Worm (Caenorhabditis elegans): Measurements from ENCODE around the gene K11H12.9.

K11H12.9 gene

ce11 chrIV:606055-606454, 43.4 kb upstream of the K11H12.9 start, which contains the start of gene inx-18:
Gene inx-18 (plus strand): TSS chrIV:606355.
- TF ChIP-seq snpc-4 (tag; optimal IDR thresholded peaks at IDR 0.05) (no peak), unc-62 (GFP tag; optimal IDR thresholded peaks at IDR 0.05) (no peak), sem-4 (tag; optimal IDR thresholded peaks at IDR 0.05) (no peak), Y55F3AM.14 (GFP tag; optimal IDR thresholded peaks at IDR 0.05) (no peak), nhr-237 (tag; optimal IDR thresholded peaks at IDR 0.05) (no peak), C34F6.9 (tag; optimal IDR thresholded peaks at IDR 0.05) (no peak), elt-1 (tag; optimal IDR thresholded peaks at IDR 0.05) (no peak), nhr-12 (tag; optimal IDR thresholded peaks at IDR 0.05) (no peak), nhr-77 (tag; optimal IDR thresholded peaks at IDR 0.05) (no peak), zag-1 (tag; optimal IDR thresholded peaks at IDR 0.05) (no peak), ztf-1 (GFP tag; conservative IDR thresholded peaks at IDR 0.05) (no peak), crh-2 (tag; optimal IDR thresholded peaks at IDR 0.05) (no peak), ceh-16 (tag; optimal IDR thresholded peaks at IDR 0.05) (no peak), nhr-11 (tag; optimal IDR thresholded peaks at IDR 0.05) (no peak), fos-1 (tag; optimal IDR thresholded peaks at IDR 0.05) (no peak), nhr-129 (tag; optimal IDR thresholded peaks at IDR 0.05) (no peak), unc-39 (tag; optimal IDR thresholded peaks at IDR 0.05) (no peak), skn-1 (tag; optimal IDR thresholded peaks at IDR 0.05) (no peak), nhr-23 (tag; optimal IDR thresholded peaks at IDR 0.05) (no peak)

ce11 chrIV:607628-608027, 41.8 kb upstream of the K11H12.9 start:
- no peak for TF ChIP-seq lin-11 (tag; optimal IDR thresholded peaks at IDR 0.05)
- peak; percentile 47 for TF ChIP-seq nhr-129 (tag; optimal IDR thresholded peaks at IDR 0.05)
- TF ChIP-seq F13H6.1 (tag; optimal IDR thresholded peaks at IDR 0.05) = peak; percentile 24

- TF ChIP-seq skn-1 (tag; optimal IDR thresholded peaks at IDR 0.05) (no peak), unc-62 (GFP tag; optimal IDR thresholded peaks at IDR 0.05) (no peak), gmeb-1 (tag; optimal IDR thresholded peaks at IDR 0.05) (no peak), nhr-21 (tag; optimal IDR thresholded peaks at IDR 0.05) (no peak), ceh-16 (tag; optimal IDR thresholded peaks at IDR 0.05) (no peak), nhr-10 (tag; optimal IDR thresholded peaks at IDR 0.05) (no peak), crh-2 (tag; optimal IDR thresholded peaks at IDR 0.05) (no peak), egl-27 (tag; optimal IDR thresholded peaks at IDR 0.05) (no peak), nhr-77 (tag; optimal IDR thresholded peaks at IDR 0.05) (no peak), peb-1 (tag; optimal IDR thresholded peaks at IDR 0.05) (no peak), ZK546.5 (tag; optimal IDR thresholded peaks at IDR 0.05) (no peak), nhr-11 (tag; optimal IDR thresholded peaks at IDR 0.05) (no peak), lsy-2 (tag; optimal IDR thresholded peaks at IDR 0.05) (no peak), blmp-1 (tag; optimal IDR thresholded peaks at IDR 0.05; ENCODE audit: insufficient read depth) (no peak), nhr-129 (tag; optimal IDR thresholded peaks at IDR 0.05) (no peak), nhr-6 (tag; optimal IDR thresholded peaks at IDR 0.05) (no peak), lin-39 (tag; optimal IDR thresholded peaks at IDR 0.05) (no peak), F13H6.1 (tag; optimal IDR thresholded peaks at IDR 0.05) (no peak), zag-1 (tag; optimal IDR thresholded peaks at IDR 0.05) (no peak)
Measured at ce11 chrIV:613155-613554, 36.3 kb upstream of the K11H12.9 start.

- TF ChIP-seq mdl-1 (tag; optimal IDR thresholded peaks at IDR 0.05) (no peak), sma-3 (GFP tag; optimal IDR thresholded peaks at IDR 0.05) (no peak), Y55F3AM.14 (GFP tag; optimal IDR thresholded peaks at IDR 0.05) (no peak), lin-11 (tag; optimal IDR thresholded peaks at IDR 0.05) (no peak), lin-13 (GFP tag; optimal IDR thresholded peaks at IDR 0.05) (no peak), nhr-237 (tag; optimal IDR thresholded peaks at IDR 0.05) (no peak), crh-2 (tag; optimal IDR thresholded peaks at IDR 0.05) (no peak), snpc-4 (tag; optimal IDR thresholded peaks at IDR 0.05) (no peak), skn-1 (tag; optimal IDR thresholded peaks at IDR 0.05) (no peak), zag-1 (tag; optimal IDR thresholded peaks at IDR 0.05) (no peak), gmeb-1 (tag; optimal IDR thresholded peaks at IDR 0.05) (no peak), unc-39 (tag; optimal IDR thresholded peaks at IDR 0.05) (no peak), C34F6.9 (tag; optimal IDR thresholded peaks at IDR 0.05) (no peak)
Measured at ce11 chrIV:615244-615643, 34.2 kb upstream of the K11H12.9 start, which contains the start of gene C18H7.1. Gene C18H7.1 (plus strand): TSS chrIV:615544.

ce11 chrIV:619766-620165, 29.7 kb upstream of the K11H12.9 start:
- TF ChIP-seq mdl-1 (tag; optimal IDR thresholded peaks at IDR 0.05) = no peak
- no peak for TF ChIP-seq ceh-16 (tag; optimal IDR thresholded peaks at IDR 0.05)
- TF ChIP-seq unc-62 (GFP tag; optimal IDR thresholded peaks at IDR 0.05) = no peak
- no peak for TF ChIP-seq unc-55 (GFP tag; optimal IDR thresholded peaks at IDR 0.05)
- no peak for TF ChIP-seq mbf-1 (tag; optimal IDR thresholded peaks at IDR 0.05)
- no peak for TF ChIP-seq ztf-1 (GFP tag; conservative IDR thresholded peaks at IDR 0.05)
- no peak for TF ChIP-seq dmd-4 (tag; optimal IDR thresholded peaks at IDR 0.05)
- TF ChIP-seq nhr-129 (tag; optimal IDR thresholded peaks at IDR 0.05) = no peak
- TF ChIP-seq snpc-4 (tag; optimal IDR thresholded peaks at IDR 0.05) = no peak
- no peak for TF ChIP-seq ZK546.5 (tag; optimal IDR thresholded peaks at IDR 0.05)
